Worm (Caenorhabditis elegans) whole organism, midembryonic: ENCODE results near the gene R02F2.9.

Experiments used
- flt-1 ChIP-seq: fragments of 200-800 bp; sonication (Bioruptor generic); IDR thresholded peaks from 2 replicates; pipeline ENCODE4 v1.3.6; 2022; ENCODE audit warnings: missing genetic modification characterization, missing compliant biosample characterization
- ztf-29 ChIP-seq: fragments of 200-800 bp; sonication (Bioruptor generic); IDR thresholded peaks from 2 replicates; pipeline ENCODE4 v1.3.6; 2022; ENCODE audit warnings: missing genetic modification reagents, missing genetic modification characterization, missing compliant biosample characterization

ce11 chrIII:5479493-5480167, 19.4 kb upstream of the R02F2.9 start:
- TF ChIP-seq ztf-29 (GFP tag; lab: Robert Waterston, UW) (no peak), flt-1 (no peak)
